Worm (Caenorhabditis elegans) whole organism, early embryonic: Measurements from ENCODE around the gene Y45F10D.15.

Experiments
- B0310.2 ChIP-seq: sonication (generic microtip); optimal IDR thresholded peaks from 2 replicates; lab custom pipeline; 2016; ENCODE audit warnings: mild to moderate bottlenecking, missing genetic modification characterization, missing compliant biosample characterization
- F13C5.2 ChIP-seq: sonication (generic microtip); optimal IDR thresholded peaks from 2 replicates; lab custom pipeline; 2017; ENCODE audit warnings: mild to moderate bottlenecking, missing genetic modification characterization, inconsistent platforms, missing compliant biosample characterization
- aly-1 ChIP-seq: sonication (generic microtip); optimal IDR thresholded peaks from 2 replicates; lab custom pipeline; 2016; ENCODE audit warnings: missing genetic modification characterization, missing compliant biosample characterization
- ama-1 ChIP-seq: fragments of 150-350 bp; optimal IDR thresholded peaks from 2 replicates; lab custom pipeline; 2014
- ceh-13 ChIP-seq: fragments of 200-800 bp; sonication (Bioruptor generic); optimal IDR thresholded peaks from 2 replicates; lab custom pipeline; 2018; ENCODE audit warnings: mild to moderate bottlenecking, missing genetic modification characterization, missing compliant biosample characterization
- ceh-36 ChIP-seq: sonication (generic microtip); optimal IDR thresholded peaks from 2 replicates; lab custom pipeline; 2016; ENCODE audit warnings: missing genetic modification characterization, inconsistent platforms, missing compliant biosample characterization
- ets-7 ChIP-seq: sonication (generic microtip); optimal IDR thresholded peaks from 2 replicates; lab custom pipeline; 2016; ENCODE audit warnings: missing genotype, missing genetic modification characterization, missing compliant biosample characterization
- flt-1 ChIP-seq: fragments of 200-800 bp; sonication (Bioruptor generic); IDR thresholded peaks from 2 replicates; pipeline ENCODE4 v1.3.6; 2022; ENCODE audit warnings: missing genetic modification characterization, missing compliant biosample characterization
- hmbx-1 ChIP-seq: sonication (generic microtip); optimal IDR thresholded peaks from 2 replicates; lab custom pipeline; 2016; ENCODE audit warnings: mild to moderate bottlenecking, missing genetic modification characterization, missing compliant biosample characterization
- hmg-4 ChIP-seq: fragments of 200-800 bp; sonication (Bioruptor generic); optimal IDR thresholded peaks from 2 replicates; lab custom pipeline; 2018; ENCODE audit warnings: mild to moderate bottlenecking, missing genetic modification characterization, missing compliant biosample characterization
- hnd-1 ChIP-seq: sonication (generic microtip); optimal IDR thresholded peaks from 2 replicates; lab custom pipeline; 2016; ENCODE audit warnings: missing genetic modification characterization, missing compliant biosample characterization
- pes-1 ChIP-seq: fragments of 200-800 bp; sonication (Bioruptor generic); IDR thresholded peaks from 2 replicates; pipeline ENCODE4 v1.3.6; 2022; ENCODE audit warnings: missing genetic modification reagents, missing genetic modification characterization, missing compliant biosample characterization
- scrt-1 ChIP-seq: fragments of 200-800 bp; sonication (Bioruptor generic); IDR thresholded peaks from 2 replicates; pipeline ENCODE4 v1.3.6; 2022; ENCODE audit warnings: missing genetic modification characterization, missing compliant biosample characterization
- sea-1 ChIP-seq: fragments of 200-800 bp; sonication (Bioruptor generic); conservative IDR thresholded peaks from 2 replicates; pipeline ENCODE4 v1.3.6; 2022; ENCODE audit warnings: missing genetic modification characterization, missing compliant biosample characterization
- tbx-11 ChIP-seq: fragments of 200-800 bp; sonication (Bioruptor generic); IDR thresholded peaks from 2 replicates; pipeline ENCODE4 v1.3.6; 2022; ENCODE audit warnings: missing genetic modification characterization, missing compliant biosample characterization
- tbx-37 ChIP-seq: fragments of 200-800 bp; sonication (Bioruptor generic); conservative IDR thresholded peaks from 2 replicates; pipeline ENCODE4 v1.3.6; 2022; ENCODE audit warnings: missing genetic modification reagents, missing genetic modification characterization, missing compliant biosample characterization
- tra-4 ChIP-seq: sonication (generic microtip); optimal IDR thresholded peaks from 2 replicates; lab custom pipeline; 2017; ENCODE audit warnings: missing genetic modification characterization, missing compliant biosample characterization

The Y45F10D.15 gene

DNA sequence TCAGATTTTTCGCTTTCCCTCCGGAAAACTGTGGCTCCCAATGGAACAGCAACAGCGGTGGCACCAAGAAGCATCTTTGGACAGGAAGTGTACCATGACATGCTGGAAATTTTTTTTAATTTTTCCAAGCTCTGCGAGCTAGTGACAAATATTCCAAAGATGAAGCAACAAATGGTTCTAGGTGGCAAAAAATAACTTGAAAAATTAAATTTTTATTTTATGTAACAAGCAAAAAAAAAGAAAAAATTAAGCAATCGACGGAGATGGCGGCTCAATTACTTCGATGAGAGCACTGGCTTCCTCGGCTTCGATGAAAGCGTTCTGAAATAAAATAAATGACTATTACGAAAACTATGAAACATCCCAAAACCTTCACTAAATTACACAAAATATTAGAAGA is 35.2 kb downstream of the Y45F10D.15 start, which contains the start of gene lact-9:
Gene lact-9, minus strand, starts transcription at position 101 of the 400 bp plus-strand sequence.
- no peak for TF ChIP-seq F13C5.2 (tag; lab: Kevin White, UChicago)
- TF ChIP-seq tbx-37 (GFP tag; lab: Robert Waterston, UW): no peak
- no peak for TF ChIP-seq ceh-13
- no peak for TF ChIP-seq hmg-4 (GFP tag; lab: Kevin White, UChicago)
- TF ChIP-seq B0310.2 (tag; lab: Kevin White, UChicago): no peak
- no peak for TF ChIP-seq aly-1 (tag; lab: Kevin White, UChicago)
- no peak for TF ChIP-seq flt-1
- no peak for TF ChIP-seq ets-7 (tag; lab: Kevin White, UChicago)

DNA sequence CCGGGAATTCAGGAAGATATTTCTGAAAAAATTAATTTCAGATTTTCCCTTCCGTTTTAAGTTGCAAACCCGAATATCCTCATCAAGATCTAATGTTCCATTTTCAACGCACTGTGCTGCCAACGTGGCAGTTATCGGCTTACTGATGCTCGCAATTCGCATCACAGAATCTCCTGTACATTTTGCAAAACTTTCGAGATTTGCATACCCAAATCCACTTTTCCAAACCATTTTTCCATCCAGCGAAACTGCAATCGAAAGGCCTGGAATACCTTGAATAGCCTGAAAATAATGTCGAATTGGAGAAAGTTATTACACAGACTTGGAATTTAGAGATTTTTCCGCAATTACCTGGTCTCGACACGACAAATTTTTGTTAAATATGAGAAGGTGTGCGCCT is 36.0 kb downstream of the Y45F10D.15 start:
- TF ChIP-seq aly-1 (tag; lab: Kevin White, UChicago) (no peak), sea-1 (GFP tag; lab: Robert Waterston, UW) (no peak), ama-1 (no peak), ceh-36 (tag; lab: Kevin White, UChicago) (no peak), hmg-4 (GFP tag; lab: Kevin White, UChicago) (no peak), flt-1 (no peak), ceh-13 (no peak), hmbx-1 (tag; lab: Kevin White, UChicago) (no peak), tra-4 (tag; lab: Kevin White, UChicago) (no peak)

DNA sequence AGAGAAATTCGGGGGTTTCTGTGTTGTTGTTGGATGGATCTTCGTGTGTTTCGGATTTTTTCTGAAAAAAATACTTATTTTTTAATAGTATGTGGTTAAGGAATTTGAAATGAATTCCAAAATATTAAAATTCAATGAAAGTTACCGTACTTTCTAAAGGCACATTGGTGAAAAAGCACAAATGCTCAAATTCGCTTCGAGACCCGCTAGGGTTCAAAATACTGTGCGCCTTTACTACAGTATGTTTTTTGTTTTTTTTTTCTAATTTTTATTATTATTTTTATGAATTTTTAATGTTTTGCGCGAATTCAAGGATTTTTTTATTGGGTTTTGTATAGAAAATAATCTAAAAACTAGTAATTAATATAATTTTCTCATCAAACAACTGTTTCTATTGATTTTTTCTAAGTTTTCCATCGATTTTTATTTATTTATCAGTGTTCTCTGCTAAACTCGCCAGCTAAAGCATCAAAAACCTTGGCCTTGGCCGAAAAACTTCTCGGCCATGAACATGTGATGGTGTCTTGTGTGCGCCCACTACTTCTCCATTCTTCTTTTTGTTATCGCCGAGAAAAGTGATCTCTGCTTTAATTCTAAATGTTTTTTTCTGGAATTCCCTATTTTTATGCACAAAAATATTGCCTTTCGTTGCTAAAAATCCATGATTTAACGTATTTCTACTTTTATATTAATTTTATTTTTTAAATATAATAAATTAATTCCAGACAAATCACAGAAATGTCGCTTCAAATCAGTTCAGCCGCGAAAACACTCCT is 37.3 kb downstream of the Y45F10D.15 start, which contains the start of gene iscu-1:
Gene iscu-1, plus strand, starts transcription at position 726 of the 776 bp plus-strand sequence.
- no peak for TF ChIP-seq hmbx-1 (tag; lab: Kevin White, UChicago)
- no peak for TF ChIP-seq sea-1 (GFP tag; lab: Robert Waterston, UW)
- no peak for TF ChIP-seq tbx-11 (GFP tag; lab: Robert Waterston, UW)
- no peak for TF ChIP-seq F13C5.2 (tag; lab: Kevin White, UChicago)

DNA sequence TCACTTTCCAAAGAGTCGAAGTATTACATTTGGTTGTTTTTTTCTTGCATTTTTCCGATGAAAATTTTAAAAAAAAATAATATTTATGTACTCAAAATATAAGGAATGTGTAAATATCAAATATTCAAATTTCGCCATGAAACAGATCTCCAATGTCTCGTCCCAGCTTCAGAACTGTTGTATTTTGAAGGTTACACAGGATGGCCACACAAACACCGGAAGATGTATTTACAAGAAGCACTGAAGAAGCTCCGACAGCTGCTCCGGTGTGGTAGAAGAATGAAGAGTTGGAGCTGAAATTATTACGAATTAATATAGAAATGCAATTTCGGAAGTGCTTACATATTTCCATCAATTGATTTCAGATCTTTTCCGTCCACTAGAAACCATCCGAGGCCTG is 38.4 kb downstream of the Y45F10D.15 start:
- TF ChIP-seq tra-4 (tag; lab: Kevin White, UChicago) (no peak), tbx-11 (GFP tag; lab: Robert Waterston, UW) (no peak), ama-1 (no peak), F13C5.2 (tag; lab: Kevin White, UChicago) (no peak), B0310.2 (tag; lab: Kevin White, UChicago) (no peak), flt-1 (no peak), hnd-1 (no peak), hmbx-1 (tag; lab: Kevin White, UChicago) (no peak), ets-7 (tag; lab: Kevin White, UChicago) (no peak), ceh-36 (tag; lab: Kevin White, UChicago) (no peak), sea-1 (GFP tag; lab: Robert Waterston, UW) (no peak), scrt-1 (GFP tag; lab: Robert Waterston, UW) (no peak)

DNA sequence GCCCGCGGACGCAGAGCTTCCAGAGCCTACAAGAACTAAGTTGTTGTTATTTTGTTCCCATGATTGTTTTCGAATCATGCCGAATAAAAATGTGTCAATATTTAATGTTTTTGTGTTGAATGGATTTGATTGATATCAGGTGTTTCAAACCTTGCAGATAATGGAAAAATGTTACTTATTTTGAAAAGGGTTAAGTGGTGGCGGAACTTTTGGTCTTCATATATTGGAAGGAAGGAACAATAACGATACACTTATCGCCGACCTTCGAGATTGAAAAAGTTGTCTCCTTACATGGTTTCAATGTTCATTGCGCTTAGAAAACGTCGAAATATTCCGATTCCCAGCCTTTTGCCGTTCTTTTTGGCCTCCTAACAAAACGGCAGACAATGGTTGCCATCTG is 42.1 kb downstream of the Y45F10D.15 start, which contains the start of gene gly-10:
Gene gly-10, plus strand, starts transcription at position 387 of the 400 bp plus-strand sequence.
- TF ChIP-seq pes-1 (GFP tag; lab: Robert Waterston, UW) (no peak), tra-4 (tag; lab: Kevin White, UChicago) (no peak), tbx-37 (GFP tag; lab: Robert Waterston, UW) (no peak), ets-7 (tag; lab: Kevin White, UChicago) (no peak), ceh-13 (no peak), ama-1 (no peak)

DNA sequence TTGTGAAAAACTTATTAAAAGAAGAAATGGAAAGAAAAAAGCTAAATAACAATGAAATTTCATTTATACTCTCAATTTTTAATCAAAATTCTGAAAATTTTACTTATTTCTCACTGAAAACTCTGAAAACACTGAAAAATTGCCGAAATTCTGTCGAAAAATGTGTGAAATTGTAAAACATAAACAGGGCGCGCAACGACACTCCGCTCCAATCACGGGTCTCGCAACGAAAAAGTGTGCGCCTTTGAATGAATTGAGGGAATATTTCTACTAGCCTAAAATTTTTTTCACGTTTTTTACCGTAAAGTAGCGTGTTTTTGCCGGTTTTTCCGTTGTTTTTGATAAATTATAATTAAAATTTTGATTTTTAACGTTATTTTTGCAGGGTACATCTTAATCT is 43.3 kb downstream of the Y45F10D.15 start, which contains the start of gene rpl-18:
Gene rpl-18, plus strand, starts transcription at position 386 of the 400 bp plus-strand sequence.
- TF ChIP-seq hmg-4 (GFP tag; lab: Kevin White, UChicago) (no peak), F13C5.2 (tag; lab: Kevin White, UChicago) (peak; percentile 22), tbx-11 (GFP tag; lab: Robert Waterston, UW) (no peak), scrt-1 (GFP tag; lab: Robert Waterston, UW) (no peak), pes-1 (GFP tag; lab: Robert Waterston, UW) (no peak), sea-1 (GFP tag; lab: Robert Waterston, UW) (no peak), B0310.2 (tag; lab: Kevin White, UChicago) (no peak)

DNA sequence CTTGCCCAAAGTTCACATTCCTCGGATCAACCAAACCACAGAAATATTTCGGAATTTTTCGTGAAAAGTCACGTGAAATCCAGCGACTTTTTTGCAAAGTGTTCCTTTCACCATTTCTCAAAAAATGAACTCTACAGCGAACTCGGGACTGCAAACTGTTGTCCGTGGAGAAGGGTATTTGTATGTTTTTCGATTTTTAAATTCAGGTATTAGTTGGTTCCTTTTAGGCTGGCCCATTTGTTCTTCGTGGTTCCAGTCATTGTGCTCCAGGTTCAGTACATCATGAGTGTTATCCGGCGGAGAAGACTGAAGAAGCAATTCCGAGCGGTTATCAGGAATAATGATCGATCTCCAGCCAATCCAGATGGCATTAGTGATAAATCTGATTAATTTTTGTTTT is 44.0 kb downstream of the Y45F10D.15 start:
- TF ChIP-seq tbx-37 (GFP tag; lab: Robert Waterston, UW): no peak
- no peak for TF ChIP-seq B0310.2 (tag; lab: Kevin White, UChicago)
- no peak for TF ChIP-seq tbx-11 (GFP tag; lab: Robert Waterston, UW)
- TF ChIP-seq ama-1: no peak
- TF ChIP-seq ceh-36 (tag; lab: Kevin White, UChicago): no peak
- TF ChIP-seq hmbx-1 (tag; lab: Kevin White, UChicago): no peak
- no peak for TF ChIP-seq aly-1 (tag; lab: Kevin White, UChicago)
- TF ChIP-seq scrt-1 (GFP tag; lab: Robert Waterston, UW): no peak
- no peak for TF ChIP-seq tra-4 (tag; lab: Kevin White, UChicago)
- TF ChIP-seq pes-1 (GFP tag; lab: Robert Waterston, UW): no peak
- TF ChIP-seq ceh-13: no peak
- TF ChIP-seq flt-1: no peak
- TF ChIP-seq hnd-1: no peak
- TF ChIP-seq ets-7 (tag; lab: Kevin White, UChicago): no peak
- TF ChIP-seq hmg-4 (GFP tag; lab: Kevin White, UChicago): no peak
- no peak for TF ChIP-seq F13C5.2 (tag; lab: Kevin White, UChicago)
- no peak for TF ChIP-seq sea-1 (GFP tag; lab: Robert Waterston, UW)
